Fruit fly (Drosophila melanogaster) whole organism: ENCODE data around the gene indra.

ENCODE experiments used
- CG8478 ChIP-seq: fragments of >200 bp; optimal IDR thresholded peaks from 2 replicates; lab custom pipeline; 2018; ENCODE audit warnings: inconsistent platforms
- Dll ChIP-seq: fragments of >200 bp; optimal IDR thresholded peaks from 2 replicates; lab custom pipeline; 2017
- EcR ChIP-seq, 2 experiments: fragments of >200 bp; optimal IDR thresholded peaks; 2 replicates each; lab custom pipeline; 2017; ENCODE audit warnings: missing biosample characterization in 2 of 2, missing genetic modification characterization in 2 of 2, missing genetic modification reagents in 2 of 2
- pan ChIP-seq: fragments of >200 bp; optimal IDR thresholded peaks from 2 replicates; lab custom pipeline; 2017
- psq ChIP-seq: fragments of >200 bp; optimal IDR thresholded peaks from 2 replicates; lab custom pipeline; 2017
- usp ChIP-seq: fragments of >200 bp; optimal IDR thresholded peaks from 2 replicates; lab custom pipeline; 2017; ENCODE audit warnings: missing biosample characterization, missing genetic modification characterization, mixed read lengths

indra gene

DNA sequence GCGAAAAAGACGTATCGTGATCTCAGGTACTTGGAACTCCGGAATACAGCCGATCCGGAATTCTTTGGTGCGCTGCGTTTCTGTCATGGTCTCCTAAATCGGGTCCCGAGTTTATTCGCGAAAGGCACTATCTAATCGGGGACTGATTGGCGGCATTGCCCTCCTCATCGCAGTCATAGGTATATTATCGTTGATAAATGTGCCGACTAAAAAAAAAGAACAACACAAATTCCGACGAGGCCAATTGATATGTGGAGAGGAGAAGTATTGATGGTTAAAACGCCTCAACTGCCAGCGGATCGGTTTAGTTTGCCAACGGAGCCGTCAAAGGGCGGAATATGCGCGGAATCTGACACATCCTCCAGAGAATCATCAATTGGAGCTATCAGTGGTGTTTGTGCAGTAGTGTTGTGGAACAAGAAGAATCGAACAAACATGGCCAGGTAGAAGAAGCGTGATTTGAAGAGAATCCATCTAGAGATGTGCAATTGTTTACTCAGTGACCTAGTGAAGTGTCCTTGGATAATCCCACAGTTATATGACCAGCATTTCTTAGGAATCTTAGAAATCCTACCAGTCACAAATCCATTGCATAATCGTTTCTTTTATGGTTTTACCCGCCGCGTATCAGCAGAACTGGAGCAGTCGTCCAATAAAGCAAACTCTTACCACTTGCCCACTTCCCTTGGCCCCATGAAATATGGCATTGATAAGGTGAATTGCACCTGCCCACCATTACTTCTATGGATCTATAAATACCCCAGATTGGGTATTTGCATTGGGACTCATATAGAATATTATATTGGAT lies 17.2 kb downstream of the indra start:
- TF ChIP-seq CG8478 (lab: Kevin White, UChicago): no peak

DNA sequence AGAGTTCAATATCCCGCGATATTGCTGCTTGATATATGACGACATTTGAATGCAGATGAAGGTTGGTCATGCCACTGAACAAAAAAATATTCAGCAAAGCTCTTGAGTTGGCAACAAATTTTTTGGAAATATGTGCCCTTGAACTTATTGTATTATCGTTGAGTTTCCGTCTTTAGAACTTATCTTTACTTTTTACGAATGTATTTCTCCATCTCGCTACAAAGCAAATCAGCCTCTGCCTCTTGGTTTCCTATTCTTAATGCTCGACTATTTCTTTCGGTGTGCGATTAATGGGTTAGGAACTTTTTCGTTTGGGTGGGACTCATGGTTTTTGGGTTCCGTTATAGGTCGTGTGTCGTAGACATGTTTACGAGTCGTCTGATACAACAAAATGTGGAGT lies 19.1 kb downstream of the indra start:
- TF ChIP-seq EcR (GFP tag; optimal IDR thresholded peaks at IDR 0.05; lab: Kevin White, UChicago): no peak

- TF ChIP-seq Dll (lab: Kevin White, UChicago) (no peak), usp (no peak), psq (no peak), EcR (GFP tag; optimal IDR thresholded peaks at IDR 0.05; lab: Kevin White, UChicago) (no peak), CG8478 (lab: Kevin White, UChicago) (no peak), pan (lab: Kevin White, UChicago) (no peak)
Observed at dm6 chr3L:1322706-1323105, 19.5 kb downstream of the indra start, which contains the start of gene CG9184. TSS of gene CG9184 (minus strand) at chr3L:1322806.

dm6 chr3L:1322159-1322558 lies 20.0 kb downstream of the indra start:
- TF ChIP-seq pan (lab: Kevin White, UChicago) (no peak), CG8478 (lab: Kevin White, UChicago) (no peak), psq (no peak), usp (no peak), Dll (lab: Kevin White, UChicago) (no peak), EcR (GFP tag; optimal IDR thresholded peaks at IDR 0.05; lab: Kevin White, UChicago) (no peak)

DNA sequence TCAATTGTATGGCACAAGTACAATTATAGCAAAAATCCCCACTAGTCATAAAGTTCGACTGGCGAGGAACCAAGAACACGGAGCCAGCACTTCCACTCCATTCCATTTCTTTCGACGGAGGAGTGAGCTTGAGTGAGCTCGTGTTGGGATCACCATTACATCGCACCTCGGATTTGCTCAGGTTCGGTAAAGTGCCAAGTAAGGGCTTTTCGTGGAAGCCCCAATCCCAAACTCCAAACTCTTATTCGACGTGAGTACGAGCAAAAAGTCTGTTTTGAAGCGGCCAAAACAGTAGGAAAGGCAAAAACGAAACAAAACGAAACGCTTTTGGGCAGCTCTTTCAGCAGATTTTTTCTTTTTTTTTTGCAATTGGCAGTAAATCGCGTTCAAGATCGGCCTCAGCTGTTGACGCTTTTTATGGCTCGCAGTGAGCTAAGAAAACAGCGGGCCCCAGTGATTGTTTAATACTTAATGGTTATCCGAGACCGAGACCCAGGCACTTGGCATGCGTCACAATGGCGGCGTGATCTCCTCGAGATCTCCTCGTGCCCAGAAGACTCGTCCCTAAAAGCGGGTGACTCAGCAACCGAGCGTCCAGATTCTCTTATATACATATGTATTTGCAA lies 21.2 kb downstream of the indra start:
- no peak for TF ChIP-seq pan (lab: Kevin White, UChicago)
- TF ChIP-seq EcR (GFP tag; optimal IDR thresholded peaks at IDR 0.05; lab: Kevin White, UChicago): no peak
- no peak for TF ChIP-seq Dll (lab: Kevin White, UChicago)
- no peak for TF ChIP-seq psq
- no peak for TF ChIP-seq usp
- no peak for TF ChIP-seq CG8478 (lab: Kevin White, UChicago)

DNA sequence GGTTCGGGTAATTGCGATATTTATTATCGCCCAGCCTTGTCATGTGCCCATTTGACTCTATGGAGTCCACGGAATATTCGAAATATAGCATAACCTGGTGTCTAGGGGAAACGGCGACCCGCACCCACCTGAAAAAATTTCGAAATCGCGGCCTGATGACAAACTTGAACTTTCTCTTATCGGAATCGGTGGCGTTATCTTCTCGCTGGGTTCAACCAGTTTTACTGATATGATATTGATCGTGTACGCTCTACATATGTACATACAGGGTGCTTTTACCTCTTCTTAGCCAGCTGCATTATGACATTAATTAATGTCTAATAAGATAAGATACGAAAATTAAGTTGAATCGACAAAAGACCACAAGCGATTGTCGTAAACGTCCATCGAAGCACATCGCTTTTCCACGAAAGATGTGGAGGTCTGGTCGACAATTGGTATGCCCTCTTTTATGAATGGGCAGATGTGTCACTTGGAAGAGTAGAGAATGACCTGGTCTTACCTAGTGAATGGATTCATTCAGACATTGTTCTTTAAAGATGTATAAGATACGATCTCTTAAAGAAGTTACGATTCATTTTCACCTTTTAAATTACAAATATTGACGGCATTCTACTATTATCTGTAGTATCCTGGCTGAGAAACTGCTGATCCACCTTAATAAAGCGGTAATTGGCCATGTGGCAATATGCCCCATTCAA lies 21.8 kb downstream of the indra start:
- TF ChIP-seq usp (no peak), pan (lab: Kevin White, UChicago) (no peak), CG8478 (lab: Kevin White, UChicago) (no peak), psq (no peak), EcR (GFP tag; optimal IDR thresholded peaks at IDR 0.05; lab: Kevin White, UChicago) (no peak), Dll (lab: Kevin White, UChicago) (no peak)

DNA sequence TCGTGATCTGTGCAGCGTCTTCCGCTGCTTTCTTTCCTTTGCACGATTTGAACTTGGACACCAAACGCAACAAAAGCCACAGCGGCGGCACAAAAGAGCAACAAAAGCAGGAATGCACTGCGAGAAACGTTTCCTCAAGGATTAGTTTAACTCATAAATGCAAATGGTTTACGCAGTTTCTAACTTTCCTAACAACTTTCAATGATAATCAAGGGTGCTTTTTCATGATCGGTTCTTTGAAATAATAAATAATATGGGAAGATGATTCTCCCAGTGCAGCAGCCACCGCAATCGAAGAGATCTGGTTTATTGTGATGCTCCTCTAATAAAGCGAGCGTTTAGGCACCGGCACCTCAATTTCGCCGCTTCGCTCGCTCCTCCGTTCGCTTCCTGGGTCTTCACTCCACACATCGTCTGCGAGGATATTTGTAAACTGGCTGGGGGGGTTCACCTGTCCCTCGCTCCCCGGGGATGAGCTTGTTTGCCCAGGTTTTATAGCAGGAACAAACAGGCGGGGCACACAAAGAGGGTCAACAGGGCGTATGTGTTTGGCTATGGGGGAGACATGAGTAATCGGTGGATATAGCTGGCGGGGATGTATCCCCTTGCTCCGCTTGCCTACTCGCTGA lies 23.0 kb downstream of the indra start:
- TF ChIP-seq Dll (lab: Kevin White, UChicago): no peak

dm6 chr3L:1318241-1318640 lies 24.0 kb downstream of the indra start, which contains the start of gene Myo61F:
TSS of gene Myo61F (plus strand) at chr3L:1318480.
- TF ChIP-seq psq (no peak), EcR (GFP tag; optimal IDR thresholded peaks at IDR 0.05; lab: Kevin White, UChicago) (no peak), usp (no peak), pan (lab: Kevin White, UChicago) (no peak), Dll (lab: Kevin White, UChicago) (no peak), CG8478 (lab: Kevin White, UChicago) (no peak)

- TF ChIP-seq Dll (lab: Kevin White, UChicago) (no peak), EcR (GFP tag; optimal IDR thresholded peaks at IDR 0.05; lab: Kevin White, UChicago) (no peak), psq (no peak), CG8478 (lab: Kevin White, UChicago) (no peak), pan (lab: Kevin White, UChicago) (no peak), usp (no peak)
Observed at dm6 chr3L:1313039-1313766, 29.0 kb downstream of the indra start, which contains the start of the genes sturkopf and Herc4. TSS of gene sturkopf (minus strand) at chr3L:1313377. TSS of gene Herc4 (plus strand) at chr3L:1313696.

dm6 chr3L:1307005-1307632 lies 35.1 kb downstream of the indra start, which contains the start of the genes Ctr9 and Nt5a:
TSS of gene Ctr9 (plus strand) at chr3L:1307224.
TSS of gene Nt5a (minus strand) at chr3L:1307418.
- TF ChIP-seq pan (lab: Kevin White, UChicago): no peak
- TF ChIP-seq usp: no peak
- TF ChIP-seq Dll (lab: Kevin White, UChicago): no peak
- TF ChIP-seq psq: no peak

DNA sequence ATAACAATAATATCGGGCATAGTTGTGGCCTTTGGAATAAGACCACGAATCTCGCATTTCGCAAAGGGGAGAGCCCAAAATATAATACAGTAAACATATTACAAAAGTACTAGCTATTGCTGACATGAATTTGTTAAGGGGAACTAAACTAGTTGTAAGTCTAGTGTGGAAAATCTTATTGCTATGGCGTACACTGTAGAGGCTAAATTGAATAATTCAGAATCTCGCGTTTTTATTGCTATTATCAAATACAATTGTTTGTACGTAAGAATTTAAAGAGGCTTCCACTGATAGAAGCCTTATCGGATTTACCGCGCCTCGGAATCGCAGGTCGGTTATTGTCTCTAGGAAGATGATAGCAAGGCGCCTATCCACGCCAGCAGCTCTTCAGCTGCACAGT lies 36.9 kb downstream of the indra start:
- TF ChIP-seq EcR (GFP tag; optimal IDR thresholded peaks at IDR 0.05; lab: Kevin White, UChicago) (no peak), CG8478 (lab: Kevin White, UChicago) (no peak), psq (no peak), usp (no peak), pan (lab: Kevin White, UChicago) (no peak), Dll (lab: Kevin White, UChicago) (no peak)
